Worm (Caenorhabditis elegans) whole organism, L2 larva: ENCODE measurements around the gene F54C4.4.

Experiments used
- C34F6.9 ChIP-seq: fragments of 150-350 bp; optimal IDR thresholded peaks from 2 replicates; lab custom pipeline; 2014; ENCODE audit warnings: missing biosample characterization, missing genetic modification characterization
- F13H6.1 ChIP-seq: sonication (generic microtip); optimal IDR thresholded peaks from 2 replicates; lab custom pipeline; 2016; ENCODE audit warnings: missing genetic modification characterization, missing compliant biosample characterization
- R02D3.7 ChIP-seq: fragments of 150-350 bp; optimal IDR thresholded peaks from 2 replicates; lab custom pipeline; 2014; ENCODE audit warnings: missing biosample characterization, missing genetic modification characterization
- ZK546.5 ChIP-seq: sonication (generic microtip); optimal IDR thresholded peaks from 2 replicates; lab custom pipeline; 2017; ENCODE audit warnings: missing biosample characterization, missing genetic modification characterization
- aly-2 ChIP-seq: fragments of 150-350 bp; optimal IDR thresholded peaks from 2 replicates; lab custom pipeline; 2014; ENCODE audit warnings: missing biosample characterization, missing genetic modification characterization
- blmp-1 ChIP-seq: sonication (generic microtip); optimal IDR thresholded peaks from 2 replicates; lab custom pipeline; 2017; ENCODE audit warnings: missing genetic modification characterization, mild to moderate bottlenecking, missing compliant biosample characterization, antibody characterized with exemption, moderate library complexity; ENCODE audit not compliant: insufficient read depth
- ceh-16 ChIP-seq: fragments of 150-350 bp; optimal IDR thresholded peaks from 2 replicates; lab custom pipeline; 2014; ENCODE audit warnings: missing biosample characterization, missing genetic modification characterization
- egl-27 ChIP-seq: sonication (generic microtip); optimal IDR thresholded peaks from 3 replicates; lab custom pipeline; 2017; ENCODE audit warnings: missing biosample characterization, missing genetic modification reagents, missing genetic modification characterization
- elt-1 ChIP-seq: fragments of 150-350 bp; optimal IDR thresholded peaks from 2 replicates; lab custom pipeline; 2014; ENCODE audit warnings: missing biosample characterization, missing genetic modification characterization
- fos-1 ChIP-seq: fragments of 150-350 bp; optimal IDR thresholded peaks from 2 replicates; lab custom pipeline; 2014; ENCODE audit warnings: missing biosample characterization, missing genetic modification characterization
- gmeb-1 ChIP-seq: fragments of 150-350 bp; optimal IDR thresholded peaks from 2 replicates; lab custom pipeline; 2014; ENCODE audit warnings: missing biosample characterization, missing genetic modification characterization
- lin-11 ChIP-seq: fragments of 150-350 bp; sonication (generic microtip); optimal IDR thresholded peaks from 2 replicates; lab custom pipeline; 2014; ENCODE audit warnings: missing biosample characterization, missing genetic modification characterization, inconsistent platforms, mixed read lengths
- lin-13 ChIP-seq: fragments of 150-350 bp; optimal IDR thresholded peaks from 2 replicates; lab custom pipeline; 2014; ENCODE audit warnings: missing biosample characterization, missing genetic modification reagents, missing genetic modification characterization
- lsy-2 ChIP-seq, 2 experiments: fragments of 150-350 bp in 1 of 2; sonication (generic microtip) in 1 of 2; optimal IDR thresholded peaks; 2 replicates each; lab custom pipeline; 2014 to 2017; ENCODE audit warnings: missing biosample characterization in 2 of 2, missing genetic modification characterization in 2 of 2
- mdl-1 ChIP-seq, 2 experiments: fragments of 150-350 bp in 1 of 2; sonication (generic microtip) in 1 of 2; optimal IDR thresholded peaks; 2 replicates each; lab custom pipeline; 2017; ENCODE audit warnings: missing biosample characterization in 2 of 2, missing genetic modification characterization in 2 of 2
- nhr-10 ChIP-seq: sonication (generic microtip); optimal IDR thresholded peaks from 2 replicates; lab custom pipeline; 2017; ENCODE audit warnings: missing biosample characterization, missing genetic modification characterization
- nhr-129 ChIP-seq: fragments of 150-350 bp; optimal IDR thresholded peaks from 2 replicates; lab custom pipeline; 2014; ENCODE audit warnings: missing biosample characterization, missing genetic modification characterization
- nhr-21 ChIP-seq: fragments of 150-350 bp; optimal IDR thresholded peaks from 2 replicates; lab custom pipeline; 2014; ENCODE audit warnings: missing biosample characterization, missing genetic modification characterization
- nhr-25 ChIP-seq: fragments of 150-350 bp; sonication (generic microtip); optimal IDR thresholded peaks from 3 replicates; lab custom pipeline; 2014; ENCODE audit warnings: missing biosample characterization, missing genetic modification characterization
- nhr-77 ChIP-seq: fragments of 150-350 bp; optimal IDR thresholded peaks from 2 replicates; lab custom pipeline; 2014; ENCODE audit warnings: missing biosample characterization, missing genetic modification characterization
- sem-4 ChIP-seq: fragments of 150-350 bp; optimal IDR thresholded peaks from 2 replicates; lab custom pipeline; 2014; ENCODE audit warnings: missing biosample characterization, missing genetic modification reagents, missing genetic modification characterization
- skn-1 ChIP-seq: sonication (generic microtip); optimal IDR thresholded peaks from 2 replicates; lab custom pipeline; 2017; ENCODE audit warnings: missing biosample characterization, missing genetic modification characterization
- sma-3 ChIP-seq: sonication (generic microtip); optimal IDR thresholded peaks from 2 replicates; lab custom pipeline; 2016; ENCODE audit warnings: missing genetic modification reagents, missing genetic modification characterization, missing compliant biosample characterization
- sma-9 ChIP-seq, 2 experiments: fragments of 150-350 bp in 1 of 2; sonication (generic microtip) in 1 of 2; optimal IDR thresholded peaks; 2 replicates each; lab custom pipeline; 2014 to 2016; ENCODE audit warnings: missing genetic modification characterization in 2 of 2, mild to moderate bottlenecking in 1 of 2, missing biosample characterization in 1 of 2, missing compliant biosample characterization in 1 of 2, missing genetic modification reagents in 1 of 2, moderate library complexity in 1 of 2
- unc-39 ChIP-seq: fragments of 150-350 bp; optimal IDR thresholded peaks from 2 replicates; lab custom pipeline; 2014; ENCODE audit warnings: missing biosample characterization, missing genetic modification characterization
- ztf-11 ChIP-seq: sonication (generic microtip); optimal IDR thresholded peaks from 2 replicates; lab custom pipeline; 2017; ENCODE audit warnings: missing biosample characterization, missing genetic modification characterization
- ztf-4 ChIP-seq: fragments of 150-350 bp; optimal IDR thresholded peaks from 2 replicates; lab custom pipeline; 2014; ENCODE audit warnings: missing biosample characterization, missing genetic modification characterization

F54C4.4 gene

DNA sequence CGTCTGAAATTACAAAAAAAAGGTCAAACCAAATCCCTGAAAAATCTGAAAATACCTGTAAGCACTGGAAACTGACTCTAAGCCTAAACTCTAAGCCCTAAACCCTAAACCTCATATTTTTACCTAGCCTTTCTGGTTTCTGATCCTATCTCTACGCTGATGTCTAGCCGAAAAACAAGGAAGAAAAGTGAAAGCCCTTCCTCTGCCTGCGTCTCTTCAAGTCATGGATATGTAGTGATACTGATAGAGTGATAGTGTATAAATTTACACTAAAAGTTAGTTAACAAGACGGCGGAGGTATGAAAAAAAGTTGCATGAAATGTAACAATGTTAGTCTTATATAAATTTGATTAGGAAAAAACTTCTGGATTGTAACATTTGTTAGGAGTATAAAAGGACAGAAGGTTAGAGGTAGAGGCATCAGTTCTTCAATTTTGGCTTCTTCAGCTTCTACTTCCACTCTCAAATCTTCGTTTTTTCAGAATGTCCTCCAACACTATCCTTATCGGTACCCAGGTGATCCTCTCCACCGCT, 46.5 kb downstream of the F54C4.4 start, which contains the start of gene col-88:
Gene col-88, plus strand, starts transcription at position 484 of the 534 bp plus-strand sequence.
- TF ChIP-seq F13H6.1 (tag; lab: Kevin White, UChicago) (no peak), nhr-77 (no peak), nhr-25 (no peak), sem-4 (tag; lab: Kevin White, UChicago) (no peak), blmp-1 (tag; lab: Kevin White, UChicago) (peak; percentile 3), ztf-4 (tag; lab: Kevin White, UChicago) (no peak), unc-39 (no peak)

ce11 chrIII:39516-39915, 47.7 kb downstream of the F54C4.4 start:
- TF ChIP-seq aly-2 (tag; lab: Kevin White, UChicago), result no peak
- TF ChIP-seq skn-1 (tag; lab: Kevin White, UChicago), result no peak
- no peak for TF ChIP-seq ztf-11 (tag; lab: Kevin White, UChicago)
- no peak for TF ChIP-seq egl-27 (tag; lab: Kevin White, UChicago)
- no peak for TF ChIP-seq gmeb-1 (tag; lab: Kevin White, UChicago)
- no peak for TF ChIP-seq R02D3.7
- TF ChIP-seq nhr-10 (tag; lab: Kevin White, UChicago), result no peak
- no peak for TF ChIP-seq nhr-129 (tag; lab: Kevin White, UChicago)
- TF ChIP-seq fos-1 (tag; lab: Kevin White, UChicago), result no peak
- TF ChIP-seq C34F6.9 (tag; lab: Kevin White, UChicago), result no peak
- TF ChIP-seq F13H6.1 (tag; lab: Kevin White, UChicago), result no peak
- TF ChIP-seq nhr-25, result no peak
- no peak for TF ChIP-seq mdl-1 (tag; optimal IDR thresholded peaks at IDR 0.05; lab: Kevin White, UChicago)
- no peak for TF ChIP-seq nhr-77
- TF ChIP-seq lsy-2 (tag; optimal IDR thresholded peaks at IDR 0.05; lab: Kevin White, UChicago), result no peak
- no peak for TF ChIP-seq sma-3 (GFP tag; lab: Kevin White, UChicago)
- TF ChIP-seq elt-1, result no peak
- TF ChIP-seq lin-13 (GFP tag; lab: Kevin White, UChicago), result no peak

DNA sequence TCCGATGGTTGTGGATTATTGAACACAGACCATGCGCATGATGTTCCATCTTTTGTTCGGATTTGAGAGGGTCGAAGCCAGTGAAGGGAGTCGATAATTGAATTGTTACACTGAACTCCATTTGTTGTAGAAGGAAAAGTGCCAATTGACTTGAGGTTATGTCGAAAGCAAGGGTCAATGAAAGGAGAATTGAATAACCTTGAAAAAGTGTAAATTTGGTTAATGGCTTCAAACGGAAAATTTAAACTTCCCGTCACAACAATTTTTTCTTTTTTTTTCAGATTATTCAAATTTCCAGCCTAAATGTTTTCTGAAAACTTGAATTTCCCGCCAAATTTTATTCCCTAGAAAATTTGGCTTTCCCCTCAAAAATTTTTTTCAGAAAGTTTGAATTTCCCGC, 49.1 kb downstream of the F54C4.4 start, which contains the start of gene clp-10:
Gene clp-10, minus strand, starts transcription at position 101 of the 400 bp plus-strand sequence.
- no peak for TF ChIP-seq ceh-16 (tag; lab: Kevin White, UChicago)
- TF ChIP-seq egl-27 (tag; lab: Kevin White, UChicago), result no peak
- no peak for TF ChIP-seq nhr-21 (tag; lab: Kevin White, UChicago)
- no peak for TF ChIP-seq ztf-4 (tag; lab: Kevin White, UChicago)
- no peak for TF ChIP-seq sma-9 (GFP tag; optimal IDR thresholded peaks at IDR 0.05; lab: Kevin White, UChicago)
- TF ChIP-seq sma-9 (tag; optimal IDR thresholded peaks at IDR 0.05; lab: Kevin White, UChicago), result no peak
- no peak for TF ChIP-seq R02D3.7
- TF ChIP-seq lin-11 (tag; lab: Kevin White, UChicago), result no peak
- no peak for TF ChIP-seq ZK546.5 (tag; lab: Kevin White, UChicago)
